Fruit fly (Drosophila melanogaster) whole organism, prepupa: ENCODE data around the gene CG33325.

ENCODE experiments used
- CG10631 ChIP-seq: fragments of 200-800 bp; sonication (Bioruptor generic); optimal IDR thresholded peaks from 2 replicates; lab custom pipeline; 2016; ENCODE audit warnings: missing biosample characterization, missing genetic modification characterization
- CG11762 ChIP-seq: fragments of 200-800 bp; sonication (Bioruptor generic); optimal IDR thresholded peaks from 3 replicates; lab custom pipeline; 2016; ENCODE audit warnings: missing biosample characterization, missing genetic modification characterization; ENCODE audit not compliant: insufficient read depth
- CG15336 ChIP-seq: fragments of 200-800 bp; sonication (Bioruptor generic); IDR thresholded peaks from 2 replicates; pipeline ENCODE4 v1.3.6; 2022; ENCODE audit warnings: missing biosample characterization, missing genetic modification characterization
- CG1621 ChIP-seq: fragments of 200-800 bp; sonication (Bioruptor generic); optimal IDR thresholded peaks from 3 replicates; lab custom pipeline; 2018; ENCODE audit warnings: missing biosample characterization, mild to moderate bottlenecking, missing genetic modification characterization
- CG16779 ChIP-seq: fragments of 200-800 bp; sonication (Bioruptor generic); optimal IDR thresholded peaks from 3 replicates; lab custom pipeline; 2017; ENCODE audit warnings: missing biosample characterization, mild to moderate bottlenecking, missing genetic modification characterization
- CG31627 ChIP-seq: fragments of 200-800 bp; sonication (Bioruptor generic); optimal IDR thresholded peaks from 3 replicates; lab custom pipeline; 2016; ENCODE audit warnings: missing biosample characterization, missing genetic modification characterization
- CG32006 ChIP-seq: fragments of 200-800 bp; sonication (Bioruptor generic); optimal IDR thresholded peaks from 3 replicates; lab custom pipeline; 2017; ENCODE audit warnings: missing biosample characterization, mild to moderate bottlenecking, missing genetic modification characterization
- CG34406 ChIP-seq: fragments of 200-800 bp; sonication (Bioruptor generic); optimal IDR thresholded peaks from 3 replicates; lab custom pipeline; 2016; ENCODE audit warnings: missing biosample characterization, missing genetic modification characterization
- CG4318 ChIP-seq: fragments of 200-800 bp; sonication (Bioruptor generic); optimal IDR thresholded peaks from 3 replicates; lab custom pipeline; 2017; ENCODE audit warnings: missing biosample characterization, mild to moderate bottlenecking, missing genetic modification characterization
- CG6163 ChIP-seq: fragments of 200-800 bp; sonication (Bioruptor generic); IDR thresholded peaks from 3 replicates; pipeline ENCODE4 v1.3.6; 2022; ENCODE audit warnings: missing biosample characterization, missing genetic modification characterization
- CG6276 ChIP-seq: fragments of 200-800 bp; sonication (Bioruptor generic); optimal IDR thresholded peaks from 2 replicates; lab custom pipeline; 2017; ENCODE audit warnings: missing biosample characterization, mild to moderate bottlenecking, missing genetic modification characterization
- CG6808 ChIP-seq: fragments of 200-800 bp; sonication (Bioruptor generic); optimal IDR thresholded peaks from 3 replicates; lab custom pipeline; 2017; ENCODE audit warnings: missing biosample characterization, missing genetic modification characterization, mild to moderate bottlenecking, moderate library complexity, missing genetic modification reagents
- CG8119 ChIP-seq: fragments of 200-800 bp; sonication (Bioruptor generic); IDR thresholded peaks from 3 replicates; pipeline ENCODE4 v1.3.6; 2022; ENCODE audit warnings: missing biosample characterization, missing genetic modification characterization
- CG8632 ChIP-seq: fragments of 200-800 bp; sonication (Bioruptor generic); optimal IDR thresholded peaks from 3 replicates; lab custom pipeline; 2016; ENCODE audit warnings: missing biosample characterization, missing genetic modification characterization
- CG9139 ChIP-seq: fragments of 200-800 bp; sonication (Bioruptor generic); optimal IDR thresholded peaks from 3 replicates; lab custom pipeline; 2017; ENCODE audit warnings: missing biosample characterization, mild to moderate bottlenecking, missing genetic modification characterization
- Eip75B ChIP-seq: fragments of 200-800 bp; sonication (Bioruptor generic); optimal IDR thresholded peaks from 3 replicates; lab custom pipeline; 2016; ENCODE audit warnings: missing biosample characterization, missing genetic modification characterization
- Eip78C ChIP-seq: fragments of 200-800 bp; sonication (Bioruptor generic); peaks from one replicate; lab custom pipeline; 2016; ENCODE audit warnings: missing biosample characterization, missing genetic modification characterization
- Eip93F ChIP-seq: fragments of 200-800 bp; sonication (Bioruptor generic); optimal IDR thresholded peaks from 2 replicates; lab custom pipeline; 2016; ENCODE audit warnings: missing biosample characterization, mild to moderate bottlenecking, missing genetic modification characterization
- Ets96B ChIP-seq: fragments of 200-800 bp; optimal IDR thresholded peaks from 2 replicates; lab custom pipeline; 2019; ENCODE audit warnings: missing biosample characterization, mild to moderate bottlenecking, missing genetic modification characterization, moderate library complexity
- Gug ChIP-seq: fragments of 200-800 bp; sonication (Bioruptor generic); IDR thresholded peaks from 2 replicates; pipeline ENCODE4 v1.3.6; 2022; ENCODE audit warnings: missing biosample characterization, missing genetic modification characterization
- Hr38 ChIP-seq: sonication (Bioruptor generic); optimal IDR thresholded peaks from 2 replicates; lab custom pipeline; 2016; ENCODE audit warnings: missing biosample characterization, missing genetic modification characterization
- Hr39 ChIP-seq: fragments of 200-800 bp; sonication (Bioruptor generic); optimal IDR thresholded peaks from 2 replicates; lab custom pipeline; 2016; ENCODE audit warnings: missing biosample characterization, missing genetic modification characterization
- Hr4 ChIP-seq: fragments of 200-800 bp; sonication (Bioruptor generic); optimal IDR thresholded peaks from 3 replicates; lab custom pipeline; 2016; ENCODE audit warnings: missing biosample characterization, missing genetic modification characterization
- Lpt ChIP-seq: fragments of 200-800 bp; sonication (Bioruptor generic); optimal IDR thresholded peaks from 3 replicates; lab custom pipeline; 2016; ENCODE audit warnings: missing biosample characterization, missing genetic modification characterization
- Met ChIP-seq: fragments of 200-800 bp; sonication (Bioruptor generic); optimal IDR thresholded peaks from 3 replicates; lab custom pipeline; 2016; ENCODE audit warnings: missing biosample characterization, missing genetic modification characterization
- OdsH ChIP-seq: fragments of 200-800 bp; sonication (Bioruptor generic); optimal IDR thresholded peaks from 3 replicates; lab custom pipeline; 2016; ENCODE audit warnings: missing biosample characterization, missing genetic modification characterization
- Smox ChIP-seq: fragments of 200-800 bp; sonication (Bioruptor generic); optimal IDR thresholded peaks from 3 replicates; lab custom pipeline; 2016; ENCODE audit warnings: missing biosample characterization, missing genetic modification characterization
- Sox102F ChIP-seq: fragments of 200-800 bp; sonication (Bioruptor generic); optimal IDR thresholded peaks from 2 replicates; lab custom pipeline; 2016; ENCODE audit warnings: missing biosample characterization, mild to moderate bottlenecking, missing genetic modification characterization
- Sox15 ChIP-seq: fragments of 200-800 bp; sonication (Bioruptor generic); optimal IDR thresholded peaks from 3 replicates; lab custom pipeline; 2016; ENCODE audit warnings: missing biosample characterization, missing genetic modification characterization
- achi ChIP-seq: fragments of 200-800 bp; sonication (Bioruptor generic); optimal IDR thresholded peaks from 3 replicates; lab custom pipeline; 2016; ENCODE audit warnings: missing biosample characterization, missing genetic modification characterization
- acj6 ChIP-seq: fragments of 200-800 bp; sonication (Bioruptor generic); optimal IDR thresholded peaks from 3 replicates; lab custom pipeline; 2016; ENCODE audit warnings: missing biosample characterization, missing genetic modification characterization
- cyc ChIP-seq: fragments of 200-800 bp; sonication (Bioruptor generic); optimal IDR thresholded peaks from 3 replicates; lab custom pipeline; 2016; ENCODE audit warnings: missing biosample characterization, missing genetic modification characterization
- dsx ChIP-seq: fragments of 200-800 bp; optimal IDR thresholded peaks from 3 replicates; lab custom pipeline; 2019; ENCODE audit warnings: missing biosample characterization, mild to moderate bottlenecking, missing genetic modification characterization, moderate library complexity; ENCODE audit not compliant: poor library complexity, severe bottlenecking
- eg ChIP-seq: fragments of 200-800 bp; sonication (Bioruptor generic); IDR thresholded peaks from 3 replicates; pipeline ENCODE4 v1.3.6; 2022; ENCODE audit warnings: missing biosample characterization, missing genetic modification characterization
- fd59A ChIP-seq: fragments of 200-800 bp; sonication (Bioruptor generic); optimal IDR thresholded peaks from 2 replicates; lab custom pipeline; 2017; ENCODE audit warnings: missing biosample characterization, mild to moderate bottlenecking, missing genetic modification characterization, missing genetic modification reagents
- fd85E ChIP-seq: fragments of 200-800 bp; sonication (Bioruptor generic); optimal IDR thresholded peaks from 3 replicates; lab custom pipeline; 2016; ENCODE audit warnings: missing biosample characterization, missing genetic modification characterization
- fkh ChIP-seq: fragments of 200-800 bp; sonication (Bioruptor generic); optimal IDR thresholded peaks from 3 replicates; lab custom pipeline; 2017; ENCODE audit warnings: missing biosample characterization, mild to moderate bottlenecking, missing genetic modification characterization, moderate library complexity
- salr ChIP-seq, 2 experiments: fragments of 200-800 bp; sonication (Bioruptor generic); optimal IDR thresholded peaks; 3 replicates each; lab custom pipeline; 2016 to 2018; ENCODE audit warnings: missing biosample characterization in 2 of 2, missing genetic modification characterization in 2 of 2, mild to moderate bottlenecking in 1 of 2
- ss ChIP-seq, 2 experiments: fragments of 200-800 bp; sonication (Bioruptor generic); optimal IDR thresholded peaks; 2 replicates in 1 of 2; 3 replicates in 1 of 2; lab custom pipeline; 2017 to 2018; ENCODE audit warnings: mild to moderate bottlenecking in 2 of 2, missing biosample characterization in 2 of 2, missing genetic modification characterization in 2 of 2, moderate library complexity in 1 of 2
- vri ChIP-seq: fragments of 200-800 bp; sonication (Bioruptor generic); optimal IDR thresholded peaks from 3 replicates; lab custom pipeline; 2016; ENCODE audit warnings: missing biosample characterization, mild to moderate bottlenecking, missing genetic modification characterization

CG33325 gene

dm6 chr3R:8659200-8659897, 20.5 kb downstream of the CG33325 start (continued):
- TF ChIP-seq fd59A (peak; percentile 5), vri (GFP tag; lab: Kevin White, UChicago) (peak; percentile 84), Met (GFP tag; lab: Kevin White, UChicago) (peak; percentile 74), Eip75B (GFP tag; lab: Kevin White, UChicago) (peak; percentile 74), Hr38 (GFP tag; lab: Kevin White, UChicago) (no peak), Lpt (GFP tag; lab: Kevin White, UChicago) (peak; percentile 62), cyc (GFP tag; lab: Kevin White, UChicago) (peak; percentile 67), CG6276 (GFP tag; lab: Kevin White, UChicago) (no peak), Ets96B (peak; percentile 15), Gug (peak; percentile 52; the same call in 1 of the 2 replicates), CG6808 (peak; percentile 64), CG1621 (tag; lab: Kevin White, UChicago) (no peak), CG6163 (peak; percentile 73; the same call in 2 of the 3 replicates), Hr4 (GFP tag; lab: Kevin White, UChicago) (peak; percentile 67), Sox15 (no peak), ss (GFP tag; optimal IDR thresholded peaks at IDR 0.05; lab: Kevin White, UChicago) (peak; percentile 50 to 59), CG32006 (GFP tag; lab: Kevin White, UChicago) (peak; percentile 73), Eip93F (GFP tag; lab: Kevin White, UChicago) (peak; percentile 62), acj6 (GFP tag; lab: Kevin White, UChicago) (peak; percentile 61), Smox (GFP tag; lab: Kevin White, UChicago) (peak; percentile 71), CG8632 (GFP tag; lab: Kevin White, UChicago) (peak; percentile 48), fkh (GFP tag; lab: Kevin White, UChicago) (peak; percentile 29), Eip78C (GFP tag; lab: Kevin White, UChicago) (peak; percentile 92), CG4318 (GFP tag; lab: Kevin White, UChicago) (peak; percentile 41), CG34406 (GFP tag; lab: Kevin White, UChicago) (peak; percentile 47), CG31627 (GFP tag; lab: Kevin White, UChicago) (peak; percentile 62), Hr39 (GFP tag; lab: Kevin White, UChicago) (peak; percentile 67), CG11762 (GFP tag; lab: Kevin White, UChicago) (peak; percentile 49), CG10631 (GFP tag; lab: Kevin White, UChicago) (peak; percentile 55), dsx (GFP tag; lab: Kevin White, UChicago) (peak; percentile 22), CG15336 (peak; percentile 54; the same call in 1 of the 2 replicates), CG9139 (GFP tag; lab: Kevin White, UChicago) (peak; percentile 23), eg (GFP tag; lab: Robert Waterston, UW) (peak; percentile 60; the same call in 2 of the 3 replicates), CG8119 (GFP tag; lab: Robert Waterston, UW) (0 out of 3 replicates have a peak, but pooled peaks have one; percentile 28), OdsH (GFP tag; lab: Kevin White, UChicago) (peak; percentile 56), salr (GFP tag; optimal IDR thresholded peaks at IDR 0.05; lab: Kevin White, UChicago) (peak in 1 of 2 experiments; percentile 38), fd85E (GFP tag; lab: Kevin White, UChicago) (no peak)

dm6 chr3R:8658688-8659087, 21.1 kb downstream of the CG33325 start:
- peak; percentile 5; the same call in 1 of the 3 replicates for TF ChIP-seq eg (GFP tag; lab: Robert Waterston, UW)
- TF ChIP-seq CG16779 (tag; lab: Kevin White, UChicago), result peak; percentile 0
- no peak for TF ChIP-seq salr (GFP tag; optimal IDR thresholded peaks at IDR 0.05; lab: Kevin White, UChicago)
- no peak for TF ChIP-seq fd85E (GFP tag; lab: Kevin White, UChicago)
- no peak for TF ChIP-seq Eip75B (GFP tag; lab: Kevin White, UChicago)
- TF ChIP-seq CG1621 (tag; lab: Kevin White, UChicago), result peak; percentile 94
- TF ChIP-seq Sox102F (GFP tag; lab: Kevin White, UChicago), result no peak
- TF ChIP-seq achi (GFP tag; lab: Kevin White, UChicago), result no peak
- TF ChIP-seq Eip93F (GFP tag; lab: Kevin White, UChicago), result no peak
- no peak for TF ChIP-seq acj6 (GFP tag; lab: Kevin White, UChicago)
